Worm (Caenorhabditis elegans) whole organism, L4/young adult: Measurements from ENCODE around the gene T13C5.3.

Experiments
- W03F9.2 ChIP-seq: fragments of 150-350 bp; optimal IDR thresholded peaks from 2 replicates; lab custom pipeline; 2014; ENCODE audit warnings: missing biosample characterization, missing genetic modification characterization
- dao-5 ChIP-seq: sonication (generic microtip); optimal IDR thresholded peaks from 2 replicates; lab custom pipeline; 2016; ENCODE audit warnings: missing genotype, missing genetic modification characterization, moderate library complexity, missing compliant biosample characterization

ce11 chrX:6204696-6205232 is 26.4 kb downstream of the T13C5.3 start, which contains the start of gene bca-1:
- TF ChIP-seq W03F9.2 (tag; lab: Kevin White, UChicago) (peak; percentile 25), dao-5 (tag; lab: Kevin White, UChicago) (no peak)
